Fruit fly (Drosophila melanogaster) whole organism, embryonic: ENCODE measurements around the gene Bet1.

Experiments used
- Bgb ChIP-seq: fragments of 200-800 bp; sonication (Bioruptor generic); IDR thresholded peaks from 2 replicates; pipeline ENCODE4 v1.3.6; 2022; ENCODE audit warnings: missing biosample characterization, missing genetic modification characterization; ENCODE audit not compliant: partially characterized antibody
- CG10543 ChIP-seq: fragments of 200-800 bp; sonication (Bioruptor generic); optimal IDR thresholded peaks from 3 replicates; lab custom pipeline; 2017; ENCODE audit warnings: missing biosample characterization, mild to moderate bottlenecking, missing genetic modification characterization, moderate library complexity
- CG12155 ChIP-seq: fragments of 200-800 bp; sonication (Bioruptor generic); optimal IDR thresholded peaks from 3 replicates; lab custom pipeline; 2016; ENCODE audit warnings: missing biosample characterization, missing genetic modification characterization
- CG1233 ChIP-seq: fragments of 200-800 bp; sonication (Bioruptor generic); optimal IDR thresholded peaks from 4 replicates; lab custom pipeline; 2018; ENCODE audit warnings: missing biosample characterization, mild to moderate bottlenecking, missing genetic modification characterization
- CG15696 ChIP-seq: fragments of 200-800 bp; sonication (Bioruptor generic); optimal IDR thresholded peaks from 2 replicates; lab custom pipeline; 2019; ENCODE audit warnings: missing biosample characterization, mild to moderate bottlenecking, missing genetic modification characterization, moderate library complexity
- CG16863 ChIP-seq: fragments of 200-800 bp; sonication (Bioruptor generic); optimal IDR thresholded peaks from 3 replicates; lab custom pipeline; 2016; ENCODE audit warnings: missing biosample characterization, missing genetic modification characterization
- CG17361 ChIP-seq: fragments of 200-800 bp; sonication (Bioruptor generic); IDR thresholded peaks from 3 replicates; pipeline ENCODE4 v1.3.6; 2022; ENCODE audit warnings: missing biosample characterization, missing genetic modification characterization
- CG17385 ChIP-seq: fragments of 200-800 bp; sonication (Bioruptor generic); optimal IDR thresholded peaks from 3 replicates; lab custom pipeline; 2018; ENCODE audit warnings: missing biosample characterization, mild to moderate bottlenecking, missing genetic modification characterization
- CG17568 ChIP-seq: fragments of 200-800 bp; sonication (Bioruptor generic); optimal IDR thresholded peaks from 2 replicates; lab custom pipeline; 2018; ENCODE audit warnings: missing biosample characterization, mild to moderate bottlenecking, missing genetic modification characterization, moderate library complexity
- CG17802 ChIP-seq: fragments of 200-800 bp; sonication (Bioruptor generic); optimal IDR thresholded peaks from 2 replicates; lab custom pipeline; 2018; ENCODE audit warnings: missing biosample characterization, mild to moderate bottlenecking, missing genetic modification characterization, moderate library complexity
- CG1832 ChIP-seq: fragments of 200-800 bp; sonication (Bioruptor generic); optimal IDR thresholded peaks from 2 replicates; lab custom pipeline; 2017; ENCODE audit warnings: missing biosample characterization, mild to moderate bottlenecking, missing genetic modification characterization, inconsistent platforms
- CG2199 ChIP-seq: fragments of 200-800 bp; sonication (Bioruptor generic); IDR thresholded peaks from 3 replicates; pipeline ENCODE4 v1.3.6; 2022; ENCODE audit warnings: missing biosample characterization, missing genetic modification characterization
- CG30431 ChIP-seq: fragments of 200-800 bp; sonication (Bioruptor generic); optimal IDR thresholded peaks from 2 replicates; lab custom pipeline; 2017; ENCODE audit warnings: missing biosample characterization, missing genetic modification characterization
- CG4360 ChIP-seq: fragments of 200-800 bp; sonication (Bioruptor generic); IDR thresholded peaks from 2 replicates; pipeline ENCODE4 v1.3.6; 2022; ENCODE audit warnings: missing biosample characterization, missing genetic modification characterization
- CG6689 ChIP-seq: fragments of 200-800 bp; sonication (Bioruptor generic); IDR thresholded peaks from 2 replicates; pipeline ENCODE4 v1.3.6; 2022; ENCODE audit warnings: missing biosample characterization, missing genetic modification characterization
- CG6813 ChIP-seq: fragments of 200-800 bp; sonication (Bioruptor generic); optimal IDR thresholded peaks from 2 replicates; lab custom pipeline; 2017; ENCODE audit warnings: missing biosample characterization, missing genetic modification characterization, mild to moderate bottlenecking, moderate library complexity, missing genetic modification reagents
- CG7839 ChIP-seq: fragments of 200-800 bp; sonication (Bioruptor generic); optimal IDR thresholded peaks from 3 replicates; lab custom pipeline; 2018; ENCODE audit warnings: missing biosample characterization, mild to moderate bottlenecking, missing genetic modification characterization, moderate library complexity
- CG7928 ChIP-seq: fragments of 200-800 bp; sonication (Bioruptor generic); optimal IDR thresholded peaks from 2 replicates; lab custom pipeline; 2017; ENCODE audit warnings: missing biosample characterization, mild to moderate bottlenecking, missing genetic modification characterization
- CG8478 ChIP-seq: fragments of >200 bp; optimal IDR thresholded peaks from 2 replicates; lab custom pipeline; 2018
- CG9215 ChIP-seq: fragments of 200-800 bp; sonication (Bioruptor generic); IDR thresholded peaks from 2 replicates; pipeline ENCODE4 v1.3.6; 2022; ENCODE audit warnings: missing biosample characterization, missing genetic modification characterization
- CG9932 ChIP-seq: fragments of 200-800 bp; sonication (Bioruptor generic); IDR thresholded peaks from 2 replicates; pipeline ENCODE4 v1.3.6; 2022; ENCODE audit warnings: missing biosample characterization, missing genetic modification characterization
- D19B ChIP-seq: fragments of 200-800 bp; sonication (Bioruptor generic); optimal IDR thresholded peaks from 2 replicates; lab custom pipeline; 2017; ENCODE audit warnings: missing biosample characterization, mild to moderate bottlenecking, missing genetic modification characterization
- Deaf1 ChIP-seq: fragments of 200-800 bp; optimal IDR thresholded peaks from 3 replicates; lab custom pipeline; 2019; ENCODE audit warnings: missing biosample characterization, mild to moderate bottlenecking, missing genetic modification characterization, moderate library complexity
- Fer1 ChIP-seq: fragments of 200-800 bp; sonication (Bioruptor generic); optimal IDR thresholded peaks from 2 replicates; lab custom pipeline; 2017; ENCODE audit warnings: missing biosample characterization, mild to moderate bottlenecking, missing genetic modification characterization
- GATAe ChIP-seq: fragments of 200-800 bp; sonication (Bioruptor generic); conservative IDR thresholded peaks from 2 replicates; pipeline ENCODE4 v1.3.6; 2022; ENCODE audit warnings: missing biosample characterization, missing genetic modification characterization
- Meics ChIP-seq: fragments of 200-800 bp; sonication (Bioruptor generic); optimal IDR thresholded peaks from 2 replicates; lab custom pipeline; 2017; ENCODE audit warnings: missing biosample characterization, mild to moderate bottlenecking, missing genetic modification characterization
- NC2β ChIP-seq: fragments of 200-800 bp; sonication (Bioruptor generic); optimal IDR thresholded peaks from 2 replicates; lab custom pipeline; 2016; ENCODE audit warnings: missing biosample characterization, missing genetic modification characterization
- Pdp1 ChIP-seq, 2 experiments: fragments of 200-800 bp; sonication (Bioruptor generic); optimal IDR thresholded peaks; 3 replicates each; lab custom pipeline; 2016; ENCODE audit warnings: missing biosample characterization in 2 of 2, missing genetic modification characterization in 2 of 2, mild to moderate bottlenecking in 1 of 2, moderate library complexity in 1 of 2
- Ravus ChIP-seq: fragments of 200-800 bp; sonication (Bioruptor generic); IDR thresholded peaks from 2 replicates; pipeline ENCODE4 v1.3.6; 2022; ENCODE audit warnings: missing biosample characterization, missing genetic modification characterization
- Sin3A ChIP-seq: fragments of >200 bp; optimal IDR thresholded peaks from 2 replicates; lab custom pipeline; 2018
- Sry-β ChIP-seq: fragments of 200-800 bp; sonication (Bioruptor generic); optimal IDR thresholded peaks from 2 replicates; lab custom pipeline; 2018; ENCODE audit warnings: missing biosample characterization, mild to moderate bottlenecking, missing genetic modification characterization, moderate library complexity
- ab ChIP-seq: fragments of 200-800 bp; sonication (Bioruptor generic); optimal IDR thresholded peaks from 2 replicates; lab custom pipeline; 2016; ENCODE audit warnings: missing biosample characterization, missing genetic modification characterization
- br ChIP-seq: fragments of >200 bp; optimal IDR thresholded peaks from 2 replicates; lab custom pipeline; 2017
- corto ChIP-seq: fragments of 200-800 bp; sonication (Bioruptor generic); optimal IDR thresholded peaks from 2 replicates; lab custom pipeline; 2016; ENCODE audit warnings: missing biosample characterization, mild to moderate bottlenecking, missing genetic modification characterization, moderate library complexity
- croc ChIP-seq: fragments of 200-800 bp; sonication (Bioruptor generic); conservative IDR thresholded peaks from 3 replicates; pipeline ENCODE4 v1.3.6; 2022; ENCODE audit warnings: missing biosample characterization, missing genetic modification characterization
- eve ChIP-seq, 2 experiments: fragments of >200 bp; optimal IDR thresholded peaks; 2 replicates each; lab custom pipeline; 2017; ENCODE audit warnings: missing biosample characterization in 2 of 2, missing genetic modification characterization in 2 of 2
- exex ChIP-seq: fragments of 200-800 bp; sonication (Bioruptor generic); optimal IDR thresholded peaks from 4 replicates; lab custom pipeline; 2018; ENCODE audit warnings: missing biosample characterization, mild to moderate bottlenecking, missing genetic modification characterization, moderate library complexity
- fd96Cb ChIP-seq: fragments of 200-800 bp; sonication (Bioruptor generic); optimal IDR thresholded peaks from 2 replicates; lab custom pipeline; 2018; ENCODE audit warnings: missing biosample characterization, mild to moderate bottlenecking, missing genetic modification characterization, moderate library complexity
- fru ChIP-seq: fragments of >200 bp; optimal IDR thresholded peaks from 2 replicates; lab custom pipeline; 2017
- fu2 ChIP-seq: fragments of 200-800 bp; sonication (Bioruptor generic); optimal IDR thresholded peaks from 2 replicates; lab custom pipeline; 2016; ENCODE audit warnings: missing biosample characterization, missing genetic modification characterization
- gcm ChIP-seq: fragments of 200-800 bp; sonication (Bioruptor generic); optimal IDR thresholded peaks from 2 replicates; lab custom pipeline; 2019; ENCODE audit warnings: missing biosample characterization, mild to moderate bottlenecking, missing genetic modification characterization, moderate library complexity
- grn ChIP-seq: fragments of 200-800 bp; sonication (Bioruptor generic); optimal IDR thresholded peaks from 3 replicates; lab custom pipeline; 2017; ENCODE audit warnings: missing biosample characterization, missing genetic modification characterization
- kah ChIP-seq: fragments of 200-800 bp; sonication (Bioruptor generic); optimal IDR thresholded peaks from 2 replicates; lab custom pipeline; 2018; ENCODE audit warnings: missing biosample characterization, mild to moderate bottlenecking, missing genetic modification characterization
- kni ChIP-seq: fragments of 200-800 bp; sonication (Bioruptor generic); optimal IDR thresholded peaks from 3 replicates; lab custom pipeline; 2017; ENCODE audit warnings: mild to moderate bottlenecking, missing biosample characterization, missing genetic modification reagents, missing genetic modification characterization
- otp ChIP-seq: fragments of 200-800 bp; sonication (Bioruptor generic); IDR thresholded peaks from 3 replicates; pipeline ENCODE4, ENCODE4 v1.3.6; 2022; ENCODE audit warnings: missing biosample characterization, missing genetic modification characterization
- sens ChIP-seq: fragments of 200-800 bp; sonication (Bioruptor generic); peaks from one replicate; lab custom pipeline; 2016; ENCODE audit warnings: missing biosample characterization, missing genetic modification characterization
- sens-2 ChIP-seq: fragments of 200-800 bp; sonication (Bioruptor generic); IDR thresholded peaks from 2 replicates; pipeline ENCODE4 v1.3.6; 2022; ENCODE audit warnings: missing biosample characterization, missing genetic modification characterization
- sqz ChIP-seq: fragments of 200-800 bp; sonication (Bioruptor generic); optimal IDR thresholded peaks from 3 replicates; lab custom pipeline; 2018; ENCODE audit warnings: missing biosample characterization, mild to moderate bottlenecking, missing genetic modification characterization
- sr ChIP-seq: fragments of 200-800 bp; sonication (Bioruptor generic); IDR thresholded peaks from 3 replicates; pipeline ENCODE4 v1.3.6; 2022; ENCODE audit warnings: missing biosample characterization, missing genetic modification characterization
- sug ChIP-seq: fragments of 200-800 bp; optimal IDR thresholded peaks from 2 replicates; lab custom pipeline; 2019; ENCODE audit warnings: missing biosample characterization, mild to moderate bottlenecking, missing genetic modification characterization, moderate library complexity
- tin ChIP-seq: fragments of 200-800 bp; sonication (Bioruptor generic); optimal IDR thresholded peaks from 3 replicates; lab custom pipeline; 2016; ENCODE audit warnings: missing biosample characterization, missing genetic modification characterization
- twi ChIP-seq: fragments of 200-800 bp; optimal IDR thresholded peaks from 2 replicates; lab custom pipeline; 2019; ENCODE audit warnings: missing biosample characterization, mild to moderate bottlenecking, missing genetic modification characterization, moderate library complexity
- vnd ChIP-seq: fragments of 200-800 bp; sonication (Bioruptor generic); IDR thresholded peaks from 3 replicates; pipeline ENCODE4 v1.3.6; 2022; ENCODE audit warnings: missing biosample characterization, missing genetic modification characterization; ENCODE audit not compliant: partially characterized antibody

The Bet1 gene

DNA sequence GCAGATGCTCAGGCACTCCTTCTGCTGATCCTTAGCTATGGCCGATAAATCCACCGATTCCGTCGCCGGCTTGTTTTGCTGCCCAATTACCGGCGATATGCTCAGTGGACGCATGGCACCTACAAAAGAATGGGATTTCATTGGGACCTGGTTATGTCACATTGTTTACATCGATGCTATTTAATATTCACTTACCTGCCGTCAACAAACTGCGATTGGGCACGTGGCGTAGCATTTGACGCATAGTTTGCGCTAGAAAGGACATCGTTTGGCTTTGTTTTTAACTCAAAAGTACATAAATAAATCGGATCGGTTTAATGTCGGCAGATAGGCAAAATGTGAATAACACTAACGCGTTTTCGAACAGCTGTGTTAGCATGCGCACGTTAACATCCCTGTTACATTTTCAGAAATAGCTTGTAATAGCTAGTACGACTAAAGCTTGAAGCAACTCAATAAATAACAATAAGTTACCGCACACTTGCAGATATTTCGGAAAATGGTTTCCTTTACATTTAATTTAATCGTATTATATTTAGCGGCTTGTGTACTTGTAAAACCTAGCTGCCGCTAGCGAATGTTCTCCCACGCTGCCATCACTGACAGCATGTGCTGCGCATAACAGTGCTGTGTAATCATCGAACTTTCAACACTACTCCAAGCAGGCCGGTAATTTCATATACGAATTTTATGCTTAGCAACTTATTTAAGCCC is 6.3 kb upstream of the Bet1 start, which contains the start of the genes mRpL21 and rept (continued):
- TF ChIP-seq otp = no peak
- no peak for TF ChIP-seq vnd (GFP tag; lab: Robert Waterston, UW)
- TF ChIP-seq gcm (GFP tag; lab: Kevin White, UChicago) = no peak
- TF ChIP-seq CG12155 (GFP tag; lab: Kevin White, UChicago) = peak; percentile 54
- no peak for TF ChIP-seq Ravus (GFP tag; lab: Robert Waterston, UW)
- peak; percentile 48 for TF ChIP-seq CG7839 (tag; lab: Kevin White, UChicago)
- TF ChIP-seq CG30431 (GFP tag; lab: Kevin White, UChicago) = no peak
- no peak for TF ChIP-seq eve (GFP tag; optimal IDR thresholded peaks at IDR 0.05; lab: Kevin White, UChicago)
- TF ChIP-seq br = no peak
- no peak for TF ChIP-seq kni (GFP tag; lab: Kevin White, UChicago)
- TF ChIP-seq corto = no peak
- TF ChIP-seq fu2 (GFP tag; lab: Kevin White, UChicago) = peak; percentile 43
- 0 out of 3 replicates have a peak, but pooled peaks have one; percentile 8 for TF ChIP-seq sr
- no peak for TF ChIP-seq CG4360 (GFP tag; lab: Robert Waterston, UW)
- 0 out of 2 replicates have a peak, but pooled peaks have one; percentile 13 for TF ChIP-seq CG9215 (GFP tag; lab: Robert Waterston, UW)
- TF ChIP-seq NC2β (GFP tag; lab: Kevin White, UChicago) = peak; percentile 11
- TF ChIP-seq CG17361 (GFP tag; lab: Robert Waterston, UW) = peak; percentile 49; the same call in 1 of the 3 replicates
- no peak for TF ChIP-seq Bgb
- no peak for TF ChIP-seq fru (lab: Kevin White, UChicago)
- TF ChIP-seq croc = no peak
- 0 out of 2 replicates have a peak, but pooled peaks have one; percentile 16 for TF ChIP-seq CG6689 (GFP tag; lab: Robert Waterston, UW)
- TF ChIP-seq Sin3A (lab: Kevin White, UChicago) = peak; percentile 83
- peak; percentile 50 for TF ChIP-seq CG17568
- peak; percentile 96 for TF ChIP-seq Sry-β (GFP tag; lab: Kevin White, UChicago)
- TF ChIP-seq CG17385 (GFP tag; lab: Kevin White, UChicago) = peak; percentile 52
- TF ChIP-seq sqz (GFP tag; lab: Kevin White, UChicago) = no peak
- peak; percentile 51 for TF ChIP-seq tin (GFP tag; lab: Kevin White, UChicago)
- no peak for TF ChIP-seq CG7928 (GFP tag; lab: Kevin White, UChicago)
- TF ChIP-seq Fer1 (GFP tag; lab: Kevin White, UChicago) = peak; percentile 77
- TF ChIP-seq twi (tag; lab: Kevin White, UChicago) = peak; percentile 81
- TF ChIP-seq CG1233 = peak; percentile 36
- no peak for TF ChIP-seq CG2199
- peak; percentile 74 for TF ChIP-seq CG9932 (GFP tag; lab: Robert Waterston, UW)
- TF ChIP-seq kah = no peak
- TF ChIP-seq CG16863 (GFP tag; lab: Kevin White, UChicago) = peak; percentile 17
- TF ChIP-seq CG1832 = no peak
- TF ChIP-seq CG6813 (GFP tag; lab: Kevin White, UChicago) = no peak
- no peak for TF ChIP-seq D19B (GFP tag; lab: Kevin White, UChicago)
- peak; percentile 89 for TF ChIP-seq sens (GFP tag; lab: Kevin White, UChicago)
- TF ChIP-seq Meics = peak; percentile 29
- TF ChIP-seq, all 482 proteins: peak for 256

- TF ChIP-seq sens-2 (peak; percentile 80; the same call in 1 of the 2 replicates), Deaf1 (tag; lab: Kevin White, UChicago) (no peak), GATAe (GFP tag; lab: Robert Waterston, UW) (0 out of 2 replicates have a peak, but pooled peaks have one; percentile 31), grn (peak; percentile 77), CG15696 (tag; lab: Kevin White, UChicago) (no peak), CG8478 (lab: Kevin White, UChicago) (no peak), exex (peak; percentile 86), CG17802 (no peak), ab (GFP tag; lab: Kevin White, UChicago) (no peak), Pdp1 (GFP tag; optimal IDR thresholded peaks at IDR 0.05; lab: Kevin White, UChicago) (peak in 1 of 2 experiments; percentile 63), CG10543 (GFP tag; lab: Kevin White, UChicago) (peak; percentile 27), fd96Cb (tag; lab: Kevin White, UChicago) (no peak), sug (tag; lab: Kevin White, UChicago) (peak; percentile 93)
These were observed 3.0 kb upstream of the Bet1 start for dm6 chr3L:19258199-19258598.
